Worm (Caenorhabditis elegans): ENCODE results near the gene F18A1.7.

F18A1.7 gene

DNA sequence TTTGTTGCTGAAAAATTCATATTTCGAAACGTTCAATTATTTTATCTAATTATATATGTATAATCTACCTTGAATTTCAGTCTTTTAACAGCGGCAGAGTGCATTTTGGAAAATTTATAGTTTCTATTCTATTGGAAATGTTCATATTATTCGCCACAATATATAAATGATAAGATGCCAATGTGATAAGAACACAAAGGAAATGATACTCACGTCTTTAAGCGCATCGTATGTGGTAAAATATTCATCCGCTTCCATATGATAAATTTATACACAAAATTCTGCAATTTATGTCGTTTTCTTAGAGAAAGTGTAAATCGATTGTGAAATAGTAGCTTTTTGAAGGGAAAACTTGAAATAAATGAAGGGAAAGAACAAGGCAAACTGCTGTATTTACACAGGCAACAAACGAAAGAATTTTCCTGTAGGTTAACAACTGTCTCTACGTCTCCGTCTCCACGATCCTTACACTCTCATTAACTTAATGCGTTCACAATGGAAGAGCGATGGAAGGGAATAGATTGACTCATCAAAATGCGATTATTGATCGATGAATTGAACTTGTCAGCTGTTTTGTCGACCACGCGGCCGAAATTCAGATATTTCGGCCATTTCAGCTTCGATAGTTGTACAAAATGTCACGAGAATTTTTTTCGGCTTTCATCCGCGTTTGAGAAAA is 1.4 kb downstream of the F18A1.7 start, which contains the start of gene alfa-1 (continued):
- no peak for TF ChIP-seq spr-1 (tag; optimal IDR thresholded peaks at IDR 0.05)
- no peak for TF ChIP-seq ceh-44 (GFP tag; IDR thresholded peaks at IDR 0.05)
- peak; percentile 25 for TF ChIP-seq mep-1 (tag; optimal IDR thresholded peaks at IDR 0.05)
- no peak for TF ChIP-seq nhr-11 (tag; optimal IDR thresholded peaks at IDR 0.05)
- no peak for TF ChIP-seq daf-19 (GFP tag; conservative IDR thresholded peaks at IDR 0.05)
- TF ChIP-seq madf-9 (GFP tag; conservative IDR thresholded peaks at IDR 0.05): no peak
- no peak for TF ChIP-seq arid-1 (GFP tag; conservative IDR thresholded peaks at IDR 0.05)
- TF ChIP-seq attf-4 (tag; optimal IDR thresholded peaks at IDR 0.05): no peak
- no peak for TF ChIP-seq lin-15B (tag; optimal IDR thresholded peaks at IDR 0.05)
- no peak for TF ChIP-seq F37D6.2 (tag; optimal IDR thresholded peaks at IDR 0.05)
- TF ChIP-seq nhr-102 (tag; optimal IDR thresholded peaks at IDR 0.05): no peak
- TF ChIP-seq madf-5 (GFP tag; IDR thresholded peaks at IDR 0.05): no peak
- TF ChIP-seq rbr-2 (tag; optimal IDR thresholded peaks at IDR 0.05): no peak
- no peak for TF ChIP-seq lin-1 (GFP tag; IDR thresholded peaks at IDR 0.05)
- no peak for TF ChIP-seq nhr-237 (tag; optimal IDR thresholded peaks at IDR 0.05)
- TF ChIP-seq pha-4 (GFP tag; IDR thresholded peaks at IDR 0.05): no peak
- peak; percentile 59 for TF ChIP-seq pha-4 (tag; optimal IDR thresholded peaks at IDR 0.05)
- TF ChIP-seq F44E2.7 (GFP tag; IDR thresholded peaks at IDR 0.05): no peak
- TF ChIP-seq ceh-32 (tag; optimal IDR thresholded peaks at IDR 0.05; ENCODE audit: poor library complexity): no peak
- no peak for TF ChIP-seq nhr-77 (tag; optimal IDR thresholded peaks at IDR 0.05)
- no peak for TF ChIP-seq saeg-2 (GFP tag; IDR thresholded peaks at IDR 0.05)
- TF ChIP-seq T20F7.1 (GFP tag; optimal IDR thresholded peaks at IDR 0.05): peak; percentile 46
- no peak for TF ChIP-seq ama-1 (optimal IDR thresholded peaks at IDR 0.05)
- peak; percentile 77 for TF ChIP-seq nhr-28 (tag; optimal IDR thresholded peaks at IDR 0.05)
- no peak for TF ChIP-seq zip-2 (tag; optimal IDR thresholded peaks at IDR 0.05)
- no peak for TF ChIP-seq ztf-11 (tag; optimal IDR thresholded peaks at IDR 0.05)
- no peak for TF ChIP-seq hmg-1.1 (GFP tag; IDR thresholded peaks at IDR 0.05)
- no peak for TF ChIP-seq ceh-82 (tag; optimal IDR thresholded peaks at IDR 0.05)
- no peak for TF ChIP-seq hif-1 (tag; optimal IDR thresholded peaks at IDR 0.05)
- peak; percentile 61 for TF ChIP-seq hlh-30 (tag; optimal IDR thresholded peaks at IDR 0.05; ENCODE audit: insufficient read depth)
- no peak for TF ChIP-seq lin-29 (GFP tag; IDR thresholded peaks at IDR 0.05)
- no peak for TF ChIP-seq snpc-4 (tag; optimal IDR thresholded peaks at IDR 0.05)
- peak; percentile 44 for TF ChIP-seq nhr-6 (tag; optimal IDR thresholded peaks at IDR 0.05)

DNA sequence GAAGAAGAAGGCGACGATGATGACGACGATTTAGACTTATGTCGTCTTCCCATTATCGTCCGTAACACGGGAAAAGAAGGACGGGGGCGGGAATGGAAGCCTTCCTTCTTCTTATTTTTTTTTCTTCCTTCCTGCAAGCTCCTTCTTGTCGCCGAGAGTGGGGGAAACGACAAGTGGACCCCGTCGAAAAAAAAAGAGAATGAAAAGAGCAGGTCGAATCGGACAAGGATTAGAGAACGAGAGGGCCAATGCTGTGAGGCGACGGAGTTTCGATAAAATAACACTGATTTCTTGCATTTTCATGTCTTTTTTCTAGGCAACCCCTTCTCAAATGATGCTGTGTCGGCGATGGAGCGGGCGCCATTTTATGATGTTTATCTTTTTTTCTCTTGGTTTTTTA is 12.4 kb downstream of the F18A1.7 start, which contains the start of gene pde-4:
TSS of gene pde-4 (minus strand) at position 76 of the 400 bp plus-strand sequence.
- TF ChIP-seq ceh-20 (GFP tag; IDR thresholded peaks at IDR 0.05) (no peak), unc-62 (GFP tag; optimal IDR thresholded peaks at IDR 0.05 in 1 of 2) (peak in 1 of 2 experiments; percentile 94), unc-62 (tag; optimal IDR thresholded peaks at IDR 0.05) (no peak), hmg-1.1 (GFP tag; IDR thresholded peaks at IDR 0.05) (0 out of 2 replicates have a peak, but pooled peaks have one; percentile 16)

DNA sequence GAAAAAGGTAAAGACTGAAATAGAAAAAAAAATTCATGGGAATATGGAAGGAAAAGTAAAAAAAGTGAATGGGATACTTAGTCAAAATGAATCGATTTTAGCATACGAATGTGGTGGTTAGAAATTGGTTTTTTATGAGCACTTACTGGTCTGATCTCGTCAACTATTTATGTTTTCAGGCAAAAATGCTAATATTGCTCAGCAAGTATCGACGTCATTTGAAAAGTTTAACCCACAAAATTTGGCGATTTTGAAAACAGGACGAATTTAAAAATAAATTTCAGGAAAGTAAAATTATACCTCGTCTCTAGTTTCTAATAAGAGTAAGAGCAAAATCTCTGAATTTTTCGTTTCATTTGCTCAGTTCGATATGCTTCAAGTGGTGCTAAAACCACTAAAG is 20.3 kb downstream of the F18A1.7 start:
- TF ChIP-seq aha-1 (tag) (peak; percentile 60), duxl-1 (tag; optimal IDR thresholded peaks at IDR 0.05; ENCODE audit: poor library complexity) (no peak)

All from whole organism, L4 larva.